Worm (Caenorhabditis elegans) whole organism, mixed stage, embryonic: ENCODE data around the gene atp-2.

Experiments
- M03D4.4 ChIP-seq: sonication (generic microtip); optimal IDR thresholded peaks from 2 replicates; lab custom pipeline; 2017; ENCODE audit warnings: mild to moderate bottlenecking, missing genetic modification characterization, missing compliant biosample characterization
- bed-3 ChIP-seq: fragments of 200-800 bp; sonication (Bioruptor generic); optimal IDR thresholded peaks from 3 replicates; lab custom pipeline; 2018; ENCODE audit warnings: mild to moderate bottlenecking, missing genetic modification characterization, moderate library complexity, missing compliant biosample characterization
- blmp-1 ChIP-seq: fragments of 150-350 bp; optimal IDR thresholded peaks from 2 replicates; lab custom pipeline; 2014; ENCODE audit warnings: missing biosample characterization, missing genetic modification characterization
- ceh-39 ChIP-seq: fragments of 150-350 bp; optimal IDR thresholded peaks from 2 replicates; lab custom pipeline; 2014; ENCODE audit warnings: missing biosample characterization, missing genetic modification characterization
- ceh-43 ChIP-seq: fragments of 200-800 bp; sonication (Bioruptor generic); optimal IDR thresholded peaks from 2 replicates; lab custom pipeline; 2018; ENCODE audit warnings: mild to moderate bottlenecking, missing genetic modification characterization, moderate library complexity, missing compliant biosample characterization
- ceh-83 ChIP-seq: fragments of 200-800 bp; sonication (Bioruptor generic); optimal IDR thresholded peaks from 2 replicates; lab custom pipeline; 2018; ENCODE audit warnings: mild to moderate bottlenecking, missing genetic modification characterization, missing compliant biosample characterization
- ces-1 ChIP-seq: fragments of 150-350 bp; optimal IDR thresholded peaks from 2 replicates; lab custom pipeline; 2014; ENCODE audit warnings: missing biosample characterization, missing genetic modification reagents, missing genetic modification characterization
- cnd-1 ChIP-seq: fragments of 200-800 bp; sonication (Bioruptor generic); optimal IDR thresholded peaks from 2 replicates; lab custom pipeline; 2018; ENCODE audit warnings: mild to moderate bottlenecking, missing genetic modification characterization, missing compliant biosample characterization
- drap-1 ChIP-seq: fragments of 200-800 bp; sonication (Bioruptor generic); optimal IDR thresholded peaks from 3 replicates; lab custom pipeline; 2018; ENCODE audit warnings: mild to moderate bottlenecking, missing genetic modification characterization, missing compliant biosample characterization
- elt-3 ChIP-seq: fragments of 150-350 bp; optimal IDR thresholded peaks from 2 replicates; lab custom pipeline; 2014; ENCODE audit warnings: missing biosample characterization, missing genetic modification characterization
- ham-2 ChIP-seq: fragments of 200-800 bp; sonication (Bioruptor generic); optimal IDR thresholded peaks from 2 replicates; lab custom pipeline; 2018; ENCODE audit warnings: mild to moderate bottlenecking, missing genetic modification characterization, missing compliant biosample characterization
- hlh-1 ChIP-seq: fragments of 150-350 bp; optimal IDR thresholded peaks from 2 replicates; lab custom pipeline; 2014; ENCODE audit warnings: missing biosample characterization, missing genetic modification reagents, missing genetic modification characterization
- lin-13 ChIP-seq: fragments of 150-350 bp; optimal IDR thresholded peaks from 2 replicates; lab custom pipeline; 2014; ENCODE audit warnings: missing biosample characterization, missing genetic modification characterization
- lin-32 ChIP-seq: fragments of 200-800 bp; sonication (Bioruptor generic); optimal IDR thresholded peaks from 2 replicates; lab custom pipeline; 2018; ENCODE audit warnings: mild to moderate bottlenecking, missing genetic modification characterization, missing compliant biosample characterization
- lsy-2 ChIP-seq: fragments of 150-350 bp; optimal IDR thresholded peaks from 2 replicates; lab custom pipeline; 2014; ENCODE audit warnings: missing biosample characterization, missing genetic modification characterization
- mab-5 ChIP-seq: fragments of 150-350 bp; optimal IDR thresholded peaks from 2 replicates; lab custom pipeline; 2014; ENCODE audit warnings: missing biosample characterization, missing genetic modification characterization
- mep-1 ChIP-seq: fragments of 150-350 bp; optimal IDR thresholded peaks from 2 replicates; lab custom pipeline; 2017; ENCODE audit warnings: missing biosample characterization, missing genetic modification reagents, missing genetic modification characterization, inconsistent platforms
- mls-2 ChIP-seq: sonication (generic microtip); optimal IDR thresholded peaks from 2 replicates; lab custom pipeline; 2016; ENCODE audit warnings: mild to moderate bottlenecking, missing genetic modification characterization, moderate library complexity, missing compliant biosample characterization
- nhr-12 ChIP-seq: fragments of 150-350 bp; optimal IDR thresholded peaks from 2 replicates; lab custom pipeline; 2014; ENCODE audit warnings: missing biosample characterization, missing genetic modification characterization
- nhr-2 ChIP-seq: fragments of 150-350 bp; optimal IDR thresholded peaks from 2 replicates; lab custom pipeline; 2014; ENCODE audit warnings: missing biosample characterization, missing genetic modification characterization
- nhr-237 ChIP-seq: fragments of 150-350 bp; optimal IDR thresholded peaks from 2 replicates; lab custom pipeline; 2014; ENCODE audit warnings: missing biosample characterization, missing genetic modification characterization
- nhr-28 ChIP-seq: fragments of 150-350 bp; optimal IDR thresholded peaks from 2 replicates; lab custom pipeline; 2014; ENCODE audit warnings: missing biosample characterization, missing genetic modification characterization
- nhr-76 ChIP-seq: sonication (generic microtip); optimal IDR thresholded peaks from 2 replicates; lab custom pipeline; 2017; ENCODE audit warnings: missing biosample characterization, missing genetic modification characterization
- pha-4 ChIP-seq: fragments of 150-350 bp; optimal IDR thresholded peaks from 2 replicates; lab custom pipeline; 2018; ENCODE audit warnings: missing biosample characterization, missing genetic modification reagents, missing genetic modification characterization
- sem-2 ChIP-seq: fragments of 200-800 bp; sonication (Bioruptor generic); optimal IDR thresholded peaks from 2 replicates; lab custom pipeline; 2018; ENCODE audit warnings: mild to moderate bottlenecking, missing genetic modification characterization, missing compliant biosample characterization
- snpc-4 ChIP-seq: fragments of 150-350 bp; optimal IDR thresholded peaks from 2 replicates; lab custom pipeline; 2014; ENCODE audit warnings: missing biosample characterization, missing genetic modification characterization
- tbx-8 ChIP-seq: fragments of 200-800 bp; sonication (Bioruptor generic); optimal IDR thresholded peaks from 2 replicates; lab custom pipeline; 2018; ENCODE audit warnings: mild to moderate bottlenecking, missing genetic modification characterization, moderate library complexity, missing compliant biosample characterization
- unc-120 ChIP-seq: sonication (generic microtip); optimal IDR thresholded peaks from 2 replicates; lab custom pipeline; 2017; ENCODE audit warnings: missing genetic modification characterization, missing compliant biosample characterization; ENCODE audit not compliant: poor library complexity, severe bottlenecking
- unc-39 ChIP-seq: fragments of 150-350 bp; optimal IDR thresholded peaks from 2 replicates; lab custom pipeline; 2014; ENCODE audit warnings: missing biosample characterization, missing genetic modification characterization
- unc-62 ChIP-seq: fragments of 150-350 bp; optimal IDR thresholded peaks from 2 replicates; lab custom pipeline; 2014; ENCODE audit warnings: missing biosample characterization, missing genetic modification reagents, missing genetic modification characterization
- zip-8 ChIP-seq: fragments of 150-350 bp; optimal IDR thresholded peaks from 2 replicates; lab custom pipeline; 2014; ENCODE audit warnings: missing biosample characterization, missing genetic modification characterization
- ztf-11 ChIP-seq: fragments of 150-350 bp; optimal IDR thresholded peaks from 2 replicates; lab custom pipeline; 2014; ENCODE audit warnings: missing biosample characterization, missing genetic modification characterization

Gene atp-2

ce11 chrIII:5199577-5199976 lies 28.6 kb upstream of the atp-2 start, which contains the start of gene emb-8:
emb-8 (minus strand) TSS chrIII:5199677.
- TF ChIP-seq nhr-2 (tag; lab: Kevin White, UChicago) (no peak), nhr-28 (tag; lab: Kevin White, UChicago) (no peak), hlh-1 (tag; lab: Kevin White, UChicago) (no peak), lin-13 (tag; lab: Kevin White, UChicago) (no peak), M03D4.4 (tag; lab: Kevin White, UChicago) (no peak), ceh-43 (no peak), ces-1 (GFP tag; lab: Kevin White, UChicago) (no peak), pha-4 (tag; lab: Kevin White, UChicago) (no peak)

DNA sequence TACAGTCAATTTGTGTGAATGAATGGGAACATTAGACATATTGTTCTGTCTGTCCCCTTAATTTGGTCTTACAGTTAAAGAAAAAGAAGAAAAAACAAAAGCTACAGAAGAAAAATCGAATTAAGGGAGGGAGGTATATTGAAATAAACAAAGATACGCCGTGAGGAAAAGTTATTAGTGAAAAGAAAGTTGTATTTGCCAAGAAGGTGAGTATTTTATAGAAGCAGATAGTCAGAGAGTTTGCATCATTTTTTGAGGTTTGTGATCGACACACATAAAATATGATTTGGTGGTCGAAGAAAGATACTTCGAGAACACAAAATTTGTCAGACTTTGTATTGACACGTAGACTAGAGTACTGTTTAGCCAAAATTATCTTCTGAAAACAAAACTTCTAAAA lies 27.9 kb upstream of the atp-2 start:
- TF ChIP-seq ceh-83 (GFP tag; lab: Kevin White, UChicago) (no peak), nhr-76 (tag; lab: Kevin White, UChicago) (no peak), lin-32 (GFP tag; lab: Kevin White, UChicago) (no peak), ceh-39 (tag; lab: Kevin White, UChicago) (no peak), unc-62 (no peak), mab-5 (no peak), unc-120 (tag; lab: Kevin White, UChicago) (no peak), pha-4 (tag; lab: Kevin White, UChicago) (no peak), nhr-237 (tag; lab: Kevin White, UChicago) (no peak)

DNA sequence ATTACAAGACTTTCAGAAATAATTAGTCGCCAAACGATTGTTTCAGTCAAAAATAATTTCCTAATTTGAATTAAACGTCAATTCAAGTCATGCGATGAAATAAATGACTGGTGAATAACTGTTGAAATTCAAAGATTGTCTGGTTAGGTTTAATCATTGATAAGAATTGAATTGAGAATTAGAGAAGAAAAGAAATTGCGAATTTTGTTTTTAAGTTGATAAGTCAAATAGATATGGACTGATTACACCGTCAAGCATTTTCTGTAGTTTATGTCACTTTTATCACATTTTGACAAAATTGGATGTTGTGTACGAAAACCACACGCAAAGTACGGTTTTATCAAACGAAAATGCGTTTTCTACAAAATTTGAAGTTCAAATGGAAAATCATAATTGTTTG lies 26.9 kb upstream of the atp-2 start:
- TF ChIP-seq sem-2 (no peak), ztf-11 (tag; lab: Kevin White, UChicago) (no peak), nhr-28 (tag; lab: Kevin White, UChicago) (no peak), unc-39 (no peak), pha-4 (tag; lab: Kevin White, UChicago) (no peak), elt-3 (tag; lab: Kevin White, UChicago) (no peak), nhr-76 (tag; lab: Kevin White, UChicago) (no peak), mab-5 (no peak), nhr-12 (tag; lab: Kevin White, UChicago) (no peak), bed-3 (GFP tag; lab: Kevin White, UChicago) (no peak), drap-1 (GFP tag; lab: Kevin White, UChicago) (no peak), lsy-2 (tag; lab: Kevin White, UChicago) (no peak), tbx-8 (GFP tag; lab: Kevin White, UChicago) (no peak), M03D4.4 (tag; lab: Kevin White, UChicago) (no peak), blmp-1 (tag; lab: Kevin White, UChicago) (no peak)
- TF ChIP-seq, all 35 proteins: peak for 0

ce11 chrIII:5202641-5203040 lies 25.6 kb upstream of the atp-2 start:
- TF ChIP-seq nhr-237 (tag; lab: Kevin White, UChicago) (peak; percentile 1), bed-3 (GFP tag; lab: Kevin White, UChicago) (no peak), mls-2 (tag; lab: Kevin White, UChicago) (no peak), M03D4.4 (tag; lab: Kevin White, UChicago) (no peak), ces-1 (GFP tag; lab: Kevin White, UChicago) (no peak), cnd-1 (no peak), nhr-2 (tag; lab: Kevin White, UChicago) (no peak), lin-13 (tag; lab: Kevin White, UChicago) (no peak), tbx-8 (GFP tag; lab: Kevin White, UChicago) (no peak), hlh-1 (tag; lab: Kevin White, UChicago) (no peak), lsy-2 (tag; lab: Kevin White, UChicago) (no peak), mep-1 (tag; lab: Kevin White, UChicago) (no peak), ztf-11 (tag; lab: Kevin White, UChicago) (no peak), pha-4 (tag; lab: Kevin White, UChicago) (no peak), ceh-83 (GFP tag; lab: Kevin White, UChicago) (no peak), unc-120 (tag; lab: Kevin White, UChicago) (peak; percentile 66), nhr-12 (tag; lab: Kevin White, UChicago) (no peak), elt-3 (tag; lab: Kevin White, UChicago) (no peak), zip-8 (tag; lab: Kevin White, UChicago) (no peak), nhr-28 (tag; lab: Kevin White, UChicago) (peak; percentile 18), mab-5 (no peak), ham-2 (GFP tag; lab: Kevin White, UChicago) (peak; percentile 25)

DNA sequence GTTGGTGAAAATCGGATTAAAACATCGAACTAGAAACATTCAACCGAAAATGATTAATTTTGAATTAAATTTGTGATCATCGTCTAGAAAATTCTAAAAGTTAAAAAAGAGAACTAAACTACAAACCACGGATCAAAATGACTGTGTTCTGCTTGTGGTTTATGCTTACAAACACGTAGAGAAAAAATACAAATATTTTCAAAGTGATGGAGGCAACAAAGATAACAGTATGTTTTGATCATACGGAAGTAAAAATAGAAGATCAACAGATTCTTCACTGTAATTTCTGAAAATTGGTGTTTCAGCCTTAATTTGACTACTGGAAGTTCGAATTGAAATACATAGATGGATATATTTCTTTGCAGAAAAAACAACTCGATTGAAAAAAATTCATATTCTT lies 24.9 kb upstream of the atp-2 start:
- TF ChIP-seq lin-13 (tag; lab: Kevin White, UChicago) (no peak), ham-2 (GFP tag; lab: Kevin White, UChicago) (no peak), ceh-43 (no peak), nhr-237 (tag; lab: Kevin White, UChicago) (no peak), lsy-2 (tag; lab: Kevin White, UChicago) (no peak), snpc-4 (tag; lab: Kevin White, UChicago) (no peak), zip-8 (tag; lab: Kevin White, UChicago) (no peak), ceh-83 (GFP tag; lab: Kevin White, UChicago) (no peak), mep-1 (tag; lab: Kevin White, UChicago) (no peak), elt-3 (tag; lab: Kevin White, UChicago) (no peak), nhr-2 (tag; lab: Kevin White, UChicago) (no peak), mls-2 (tag; lab: Kevin White, UChicago) (no peak), M03D4.4 (tag; lab: Kevin White, UChicago) (no peak)
